Worm (Caenorhabditis elegans) whole organism, L1 larva: ENCODE measurements around the gene dhs-15.

Source experiments
- Y116A8C.19 ChIP-seq: sonication (generic microtip); optimal IDR thresholded peaks from 2 replicates; lab custom pipeline; 2016; ENCODE audit warnings: missing compliant biosample characterization, missing genetic modification characterization, borderline replicate concordance
- aly-2 ChIP-seq: fragments of 150-350 bp; optimal IDR thresholded peaks from 2 replicates; lab custom pipeline; 2014; ENCODE audit warnings: missing biosample characterization, missing genetic modification characterization
- ama-1 ChIP-seq: fragments of 150-350 bp; optimal IDR thresholded peaks from 2 replicates; lab custom pipeline; 2014
- blmp-1 ChIP-seq: fragments of 150-350 bp; optimal IDR thresholded peaks from 2 replicates; lab custom pipeline; 2014; ENCODE audit warnings: missing biosample characterization, missing genetic modification characterization
- ceh-8 ChIP-seq: fragments of 200-800 bp; sonication (Bioruptor generic); optimal IDR thresholded peaks from 2 replicates; lab custom pipeline; 2018; ENCODE audit warnings: mild to moderate bottlenecking, missing genetic modification characterization, moderate library complexity, missing compliant biosample characterization
- dpl-1 ChIP-seq, 3 experiments: fragments of 150-350 bp in 2 of 3; sonication (generic microtip) in 1 of 3; optimal IDR thresholded peaks; 2 replicates each; lab custom pipeline; 2014 to 2017; ENCODE audit warnings: missing biosample characterization in 3 of 3, missing genetic modification characterization in 3 of 3, missing genetic modification reagents in 3 of 3
- dsc-1 ChIP-seq: sonication (generic microtip); optimal IDR thresholded peaks from 2 replicates; lab custom pipeline; 2016; ENCODE audit warnings: mild to moderate bottlenecking, missing genetic modification characterization, missing compliant biosample characterization
- efl-1 ChIP-seq, 4 experiments: fragments of 150-350 bp; optimal IDR thresholded peaks in 3 of 4; peaks in 1 of 4; 1 replicate in 1 of 4; 2 replicates in 3 of 4; lab custom pipeline; 2014; ENCODE audit warnings: missing biosample characterization in 2 of 4, missing genetic modification characterization in 2 of 4, missing genetic modification reagents in 2 of 4
- efl-3 ChIP-seq: fragments of 200-800 bp; sonication (Bioruptor generic); optimal IDR thresholded peaks from 2 replicates; lab custom pipeline; 2018; ENCODE audit warnings: mild to moderate bottlenecking, missing genetic modification characterization, missing compliant biosample characterization
- elt-2 ChIP-seq: sonication (generic microtip); optimal IDR thresholded peaks from 2 replicates; lab custom pipeline; 2016; ENCODE audit warnings: missing genetic modification characterization, mild to moderate bottlenecking, inconsistent platforms, missing compliant biosample characterization, missing genetic modification reagents
- ets-5 ChIP-seq: fragments of 200-800 bp; sonication (Bioruptor generic); IDR thresholded peaks from 2 replicates; pipeline ENCODE4 v1.3.6; 2022; ENCODE audit warnings: missing genetic modification characterization, missing compliant biosample characterization
- fkh-10 ChIP-seq: sonication (generic microtip); optimal IDR thresholded peaks from 2 replicates; lab custom pipeline; 2017; ENCODE audit warnings: missing biosample characterization, missing genetic modification reagents, missing genetic modification characterization
- fkh-8 ChIP-seq: sonication (generic microtip); optimal IDR thresholded peaks from 2 replicates; lab custom pipeline; 2016; ENCODE audit warnings: mild to moderate bottlenecking, missing genetic modification characterization, missing compliant biosample characterization
- fos-1 ChIP-seq: fragments of 150-350 bp; optimal IDR thresholded peaks from 2 replicates; lab custom pipeline; 2014; ENCODE audit warnings: missing biosample characterization, missing genetic modification characterization
- grh-1 ChIP-seq: fragments of 200-800 bp; sonication (Bioruptor generic); IDR thresholded peaks from 2 replicates; pipeline ENCODE4 v1.3.6; 2022; ENCODE audit warnings: missing genetic modification reagents, missing genetic modification characterization, missing compliant biosample characterization
- irx-1 ChIP-seq: sonication (generic microtip); optimal IDR thresholded peaks from 2 replicates; lab custom pipeline; 2016; ENCODE audit warnings: missing genetic modification characterization, missing compliant biosample characterization
- isw-1 ChIP-seq: fragments of 200-800 bp; sonication (Bioruptor generic); IDR thresholded peaks from 2 replicates; pipeline ENCODE4 v1.3.6; 2022; ENCODE audit warnings: missing genetic modification characterization, missing compliant biosample characterization
- lin-13 ChIP-seq: fragments of 150-350 bp; optimal IDR thresholded peaks from 2 replicates; lab custom pipeline; 2014; ENCODE audit warnings: missing biosample characterization, missing genetic modification reagents, missing genetic modification characterization
- lin-35 ChIP-seq, 2 experiments: fragments of 150-350 bp; optimal IDR thresholded peaks; 2 replicates each; lab custom pipeline; 2014; ENCODE audit warnings: missing biosample characterization in 2 of 2, missing genetic modification characterization in 2 of 2, missing genetic modification reagents in 2 of 2
- lin-39 ChIP-seq: fragments of 150-350 bp; optimal IDR thresholded peaks from 2 replicates; lab custom pipeline; 2014; ENCODE audit warnings: missing biosample characterization, missing genetic modification reagents, missing genetic modification characterization
- lir-3 ChIP-seq: sonication (generic microtip); optimal IDR thresholded peaks from 2 replicates; lab custom pipeline; 2016; ENCODE audit warnings: mild to moderate bottlenecking, missing genetic modification characterization, moderate library complexity, missing compliant biosample characterization; ENCODE audit not compliant: poor library complexity
- mab-9 ChIP-seq: fragments of 200-800 bp; sonication (Bioruptor generic); IDR thresholded peaks from 2 replicates; pipeline ENCODE4 v1.3.6; 2022; ENCODE audit warnings: missing genetic modification reagents, missing genetic modification characterization, missing compliant biosample characterization
- nhr-28 ChIP-seq: fragments of 150-350 bp; optimal IDR thresholded peaks from 2 replicates; lab custom pipeline; 2014; ENCODE audit warnings: missing biosample characterization, missing genetic modification characterization
- nhr-47 ChIP-seq: sonication (generic microtip); optimal IDR thresholded peaks from 2 replicates; lab custom pipeline; 2016; ENCODE audit warnings: mild to moderate bottlenecking, missing genetic modification characterization, moderate library complexity, missing compliant biosample characterization
- pag-3 ChIP-seq: sonication (generic microtip); optimal IDR thresholded peaks from 2 replicates; lab custom pipeline; 2017; ENCODE audit warnings: missing genetic modification characterization, mild to moderate bottlenecking, missing compliant biosample characterization, antibody characterized with exemption, borderline replicate concordance; ENCODE audit not compliant: insufficient read depth
- pqm-1 ChIP-seq: sonication (generic microtip); optimal IDR thresholded peaks from 3 replicates; lab custom pipeline; 2017; ENCODE audit warnings: missing biosample characterization, missing genetic modification characterization
- rnt-1 ChIP-seq: sonication (generic microtip); optimal IDR thresholded peaks from 2 replicates; lab custom pipeline; 2016; ENCODE audit warnings: mild to moderate bottlenecking, missing genetic modification characterization, moderate library complexity, missing compliant biosample characterization
- snpc-4 ChIP-seq: fragments of 150-350 bp; optimal IDR thresholded peaks from 2 replicates; lab custom pipeline; 2014; ENCODE audit warnings: missing biosample characterization, missing genetic modification characterization
- snu-23 ChIP-seq: sonication (generic microtip); optimal IDR thresholded peaks from 2 replicates; lab custom pipeline; 2016; ENCODE audit warnings: missing genetic modification characterization, missing compliant biosample characterization
- tbx-2 ChIP-seq: sonication (generic microtip); optimal IDR thresholded peaks from 2 replicates; lab custom pipeline; 2016; ENCODE audit warnings: missing genetic modification characterization, missing compliant biosample characterization
- unc-130 ChIP-seq: fragments of 150-350 bp; optimal IDR thresholded peaks from 2 replicates; lab custom pipeline; 2017; ENCODE audit warnings: missing biosample characterization, missing genetic modification characterization, inconsistent platforms
- unc-86 ChIP-seq: sonication (generic microtip); optimal IDR thresholded peaks from 2 replicates; lab custom pipeline; 2016; ENCODE audit warnings: missing genetic modification characterization, missing compliant biosample characterization
- unc-98 ChIP-seq: fragments of 200-800 bp; sonication (Bioruptor generic); IDR thresholded peaks from 2 replicates; pipeline ENCODE4 v1.3.6; 2022; ENCODE audit warnings: missing genetic modification characterization, missing compliant biosample characterization
- xbp-1 ChIP-seq: sonication (generic microtip); optimal IDR thresholded peaks from 2 replicates; lab custom pipeline; 2016; ENCODE audit warnings: missing genetic modification characterization, missing compliant biosample characterization
- zag-1 ChIP-seq: fragments of 150-350 bp; optimal IDR thresholded peaks from 2 replicates; lab custom pipeline; 2014; ENCODE audit warnings: missing biosample characterization, missing genetic modification characterization
- zip-4 ChIP-seq: fragments of 200-800 bp; sonication (Bioruptor generic); optimal IDR thresholded peaks from 2 replicates; lab custom pipeline; 2018; ENCODE audit warnings: mild to moderate bottlenecking, missing genetic modification characterization, moderate library complexity, missing compliant biosample characterization
- ztf-4 ChIP-seq: fragments of 150-350 bp; optimal IDR thresholded peaks from 2 replicates; lab custom pipeline; 2014; ENCODE audit warnings: missing biosample characterization, missing genetic modification characterization

The dhs-15 gene

ce11 chrV:2746404-2746803, 23.2 kb downstream of the dhs-15 start (continued):
- TF ChIP-seq zip-4 (GFP tag; lab: Kevin White, UChicago) (no peak), zag-1 (tag; lab: Kevin White, UChicago) (no peak), isw-1 (GFP tag; lab: Robert Waterston, UW) (no peak), fkh-8 (tag; lab: Kevin White, UChicago) (no peak)

- TF ChIP-seq irx-1 (tag; lab: Kevin White, UChicago) (no peak), efl-1 (optimal IDR thresholded peaks at IDR 0.05; lab: Kevin White, UChicago) (no peak), efl-1 (GFP tag; optimal IDR thresholded peaks at IDR 0.05 in 1 of 2; lab: Kevin White, UChicago) (no peak), nhr-47 (tag; lab: Kevin White, UChicago) (no peak), dpl-1 (GFP tag; optimal IDR thresholded peaks at IDR 0.05; lab: Kevin White, UChicago) (no peak), lir-3 (tag; lab: Kevin White, UChicago) (no peak), blmp-1 (no peak), rnt-1 (tag; lab: Kevin White, UChicago) (no peak), efl-3 (GFP tag; lab: Kevin White, UChicago) (no peak), pqm-1 (tag; lab: Kevin White, UChicago) (no peak), mab-9 (GFP tag; lab: Robert Waterston, UW) (no peak), elt-2 (tag; lab: Kevin White, UChicago) (no peak), ztf-4 (tag; lab: Kevin White, UChicago) (no peak), aly-2 (tag; lab: Kevin White, UChicago) (no peak), lin-39 (tag; lab: Kevin White, UChicago) (no peak)
Measured at ce11 chrV:2742298-2742697, 27.4 kb downstream of the dhs-15 start, which contains the start of gene srg-62. Gene srg-62, minus strand, starts transcription at chrV:2742398.

- TF ChIP-seq ets-5 (GFP tag; lab: Robert Waterston, UW) (no peak), unc-86 (tag; lab: Kevin White, UChicago) (no peak), mab-9 (GFP tag; lab: Robert Waterston, UW) (no peak), unc-98 (no peak), dsc-1 (tag; lab: Kevin White, UChicago) (no peak), ceh-8 (no peak), aly-2 (tag; lab: Kevin White, UChicago) (no peak), ama-1 (lab: Kevin White, UChicago) (no peak), zip-4 (GFP tag; lab: Kevin White, UChicago) (no peak), pag-3 (tag; lab: Kevin White, UChicago) (no peak), grh-1 (GFP tag; lab: Robert Waterston, UW) (no peak), dpl-1 (GFP tag; optimal IDR thresholded peaks at IDR 0.05; lab: Kevin White, UChicago) (no peak), lin-13 (GFP tag; lab: Kevin White, UChicago) (no peak), irx-1 (tag; lab: Kevin White, UChicago) (no peak), efl-3 (GFP tag; lab: Kevin White, UChicago) (no peak), fos-1 (no peak)
Measured at ce11 chrV:2740228-2740627, 29.4 kb downstream of the dhs-15 start, which contains the start of gene srg-61. Gene srg-61, minus strand, starts transcription at chrV:2740328.

- TF ChIP-seq snpc-4 (tag; lab: Kevin White, UChicago) (peak; percentile 63), ets-5 (GFP tag; lab: Robert Waterston, UW) (no peak)
Measured at ce11 chrV:2739607-2740006, 30.0 kb downstream of the dhs-15 start.

ce11 chrV:2738174-2738573, 31.5 kb downstream of the dhs-15 start, which contains the start of gene srg-56:
Gene srg-56, minus strand, starts transcription at chrV:2738274.
- TF ChIP-seq fkh-8 (tag; lab: Kevin White, UChicago) (peak; percentile 18), tbx-2 (tag; lab: Kevin White, UChicago) (no peak)

ce11 chrV:2734360-2734759, 35.3 kb downstream of the dhs-15 start, which contains the start of gene srg-57:
Gene srg-57, minus strand, starts transcription at chrV:2734460.
- TF ChIP-seq zip-4 (GFP tag; lab: Kevin White, UChicago) (no peak), nhr-28 (tag; lab: Kevin White, UChicago) (no peak), ama-1 (lab: Kevin White, UChicago) (no peak), xbp-1 (tag; lab: Kevin White, UChicago) (no peak), unc-130 (tag; lab: Kevin White, UChicago) (no peak), Y116A8C.19 (tag; lab: Kevin White, UChicago) (no peak), fkh-10 (GFP tag; lab: Kevin White, UChicago) (no peak), snu-23 (GFP tag; lab: Kevin White, UChicago) (no peak), lin-35 (GFP tag; optimal IDR thresholded peaks at IDR 0.05; lab: Kevin White, UChicago) (no peak), irx-1 (tag; lab: Kevin White, UChicago) (no peak)
